Worm (Caenorhabditis elegans): Measurements from ENCODE around the gene T25C12.3.
A peak's percentile ranks its signal among the peaks of the same experiment; 100 is the strongest.

Gene T25C12.3

DNA sequence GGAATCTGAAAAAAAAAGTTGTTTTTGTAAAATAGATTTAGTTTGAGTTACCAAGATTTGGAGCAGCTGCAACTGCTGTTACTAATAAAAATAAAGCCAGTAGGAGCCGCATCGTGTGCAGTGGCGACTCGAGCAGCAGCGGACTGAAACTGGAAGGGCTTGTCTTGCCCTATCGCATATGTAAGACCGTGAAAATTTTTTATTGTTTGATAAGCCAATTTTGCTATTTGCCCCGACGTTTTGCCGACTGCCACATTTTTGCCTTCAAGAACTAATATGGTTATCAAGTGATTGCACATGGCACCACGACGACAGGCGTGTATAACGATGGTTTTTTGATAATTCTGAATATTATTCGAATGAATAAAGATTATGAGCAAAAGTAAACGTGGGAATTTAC, at the start of gene T25C12.3:
Gene T25C12.3 (minus strand): TSS at position 262 of the 400 bp plus-strand sequence.
- TF ChIP-seq vab-15 (tag; optimal IDR thresholded peaks at IDR 0.05): no peak
- TF ChIP-seq elt-2 (tag; optimal IDR thresholded peaks at IDR 0.05): peak; percentile 47
- no peak for TF ChIP-seq ets-5 (GFP tag; IDR thresholded peaks at IDR 0.05)
- TF ChIP-seq lin-35 (GFP tag; optimal IDR thresholded peaks at IDR 0.05): no peak
- TF ChIP-seq nhr-77 (tag; optimal IDR thresholded peaks at IDR 0.05): no peak
- TF ChIP-seq egl-13 (tag; optimal IDR thresholded peaks at IDR 0.05): no peak
- TF ChIP-seq nhr-71 (tag; optimal IDR thresholded peaks at IDR 0.05): no peak
- no peak for TF ChIP-seq elt-3 (tag; optimal IDR thresholded peaks at IDR 0.05)

DNA sequence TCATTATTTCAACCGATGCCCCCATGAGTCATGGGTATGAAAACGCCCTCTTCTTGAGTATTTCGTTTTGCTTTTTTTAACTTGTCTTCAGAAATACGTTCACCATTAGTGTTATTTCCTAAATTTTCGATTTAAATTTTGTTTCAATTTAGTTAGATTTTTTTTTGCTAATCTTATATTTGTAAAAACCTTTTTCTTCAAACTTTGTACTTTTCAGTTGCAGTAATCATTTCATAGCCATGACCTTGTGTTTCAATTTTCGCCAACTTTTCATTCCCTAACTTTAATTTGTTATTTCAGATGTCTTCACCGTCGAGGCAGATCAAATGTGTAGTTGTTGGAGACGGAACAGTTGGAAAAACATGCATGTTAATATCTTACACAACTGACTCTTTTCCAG, 48.5 kb upstream of the T25C12.3 start, which contains the start of gene mig-2:
Gene mig-2 (plus strand): TSS at position 301 of the 400 bp plus-strand sequence.
- TF ChIP-seq ceh-90 (tag; optimal IDR thresholded peaks at IDR 0.05) (no peak), fkh-8 (tag; optimal IDR thresholded peaks at IDR 0.05) (no peak), lin-35 (GFP tag; optimal IDR thresholded peaks at IDR 0.05) (no peak), nhr-85 (tag) (peak; percentile 30)

DNA sequence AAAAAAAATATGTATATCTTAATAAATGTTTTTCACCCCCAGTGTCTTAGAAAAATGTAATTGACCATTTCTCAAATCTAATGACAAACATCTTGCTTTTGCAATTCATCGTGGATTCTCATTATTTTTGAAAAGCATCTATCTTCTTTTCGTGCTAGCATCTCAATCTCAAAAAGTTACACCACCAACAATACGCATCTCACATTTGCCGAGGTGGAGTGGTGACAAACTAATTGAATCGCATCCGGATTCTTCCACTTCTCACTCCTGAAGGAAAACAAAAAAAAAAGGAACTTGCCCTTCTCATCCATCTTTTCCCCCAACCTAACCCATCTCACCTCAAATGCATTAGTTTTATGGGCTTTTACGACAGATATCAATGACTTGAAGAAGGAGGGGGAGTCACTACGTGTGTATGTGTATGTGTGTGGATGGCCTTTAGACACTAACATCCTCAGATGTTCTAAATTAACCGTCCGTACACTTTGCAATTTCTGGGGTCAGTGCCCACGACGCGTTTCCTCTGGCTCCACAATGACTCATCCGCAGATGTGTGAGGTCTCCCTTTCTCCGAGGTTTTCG, 47.7 kb upstream of the T25C12.3 start:
- TF ChIP-seq skn-1 (tag; optimal IDR thresholded peaks at IDR 0.05) (no peak), irx-1 (tag; optimal IDR thresholded peaks at IDR 0.05) (no peak), ets-5 (GFP tag; IDR thresholded peaks at IDR 0.05) (no peak), nhr-77 (tag; optimal IDR thresholded peaks at IDR 0.05) (no peak), zip-4 (GFP tag; optimal IDR thresholded peaks at IDR 0.05) (no peak), ceh-88 (GFP tag; IDR thresholded peaks at IDR 0.05) (no peak), xbp-1 (tag; optimal IDR thresholded peaks at IDR 0.05) (no peak), jun-1 (tag; optimal IDR thresholded peaks at IDR 0.05) (no peak), mep-1 (tag; optimal IDR thresholded peaks at IDR 0.05) (no peak), pag-3 (tag; optimal IDR thresholded peaks at IDR 0.05; ENCODE audit: borderline replicate concordance, insufficient read depth) (no peak), unc-30 (tag; optimal IDR thresholded peaks at IDR 0.05) (no peak), blmp-1 (tag; optimal IDR thresholded peaks at IDR 0.05) (peak; percentile 14), Y116A8C.19 (tag; optimal IDR thresholded peaks at IDR 0.05; ENCODE audit: borderline replicate concordance) (no peak), efl-1 (optimal IDR thresholded peaks at IDR 0.05) (no peak), efl-1 (GFP tag; optimal IDR thresholded peaks at IDR 0.05 in 1 of 2) (peak in 1 of 2 experiments; percentile 62), F16B12.6 (tag; optimal IDR thresholded peaks at IDR 0.05) (no peak), fkh-8 (tag; optimal IDR thresholded peaks at IDR 0.05) (no peak), sup-37 (GFP tag; optimal IDR thresholded peaks at IDR 0.05) (no peak), aha-1 (tag; optimal IDR thresholded peaks at IDR 0.05) (no peak), lin-14 (GFP tag; optimal IDR thresholded peaks at IDR 0.05) (peak; percentile 32), snu-23 (GFP tag; optimal IDR thresholded peaks at IDR 0.05) (no peak), nhr-11 (tag; optimal IDR thresholded peaks at IDR 0.05) (no peak), elt-2 (tag; optimal IDR thresholded peaks at IDR 0.05) (no peak), isw-1 (GFP tag; IDR thresholded peaks at IDR 0.05) (no peak), dsc-1 (tag; optimal IDR thresholded peaks at IDR 0.05) (peak; percentile 83), fkh-4 (tag; optimal IDR thresholded peaks at IDR 0.05; ENCODE audit: borderline replicate concordance) (peak; percentile 23), lsy-2 (tag; optimal IDR thresholded peaks at IDR 0.05) (no peak), nhr-237 (tag; optimal IDR thresholded peaks at IDR 0.05) (no peak), fkh-10 (GFP tag; optimal IDR thresholded peaks at IDR 0.05) (no peak), tbx-2 (tag; optimal IDR thresholded peaks at IDR 0.05) (no peak), rnt-1 (tag; optimal IDR thresholded peaks at IDR 0.05) (peak; percentile 39), C04F5.9 (tag; optimal IDR thresholded peaks at IDR 0.05) (no peak), sox-4 (tag; optimal IDR thresholded peaks at IDR 0.05) (no peak), efl-3 (GFP tag; optimal IDR thresholded peaks at IDR 0.05) (no peak), egl-13 (tag; optimal IDR thresholded peaks at IDR 0.05) (no peak)
